Fruit fly (Drosophila melanogaster) whole organism, prepupa: ENCODE measurements around the gene knk.

ENCODE experiments used
- CG10631 ChIP-seq: fragments of 200-800 bp; sonication (Bioruptor generic); optimal IDR thresholded peaks from 2 replicates; lab custom pipeline; 2016; ENCODE audit warnings: missing biosample characterization, missing genetic modification characterization
- CG10669 ChIP-seq: fragments of 200-800 bp; sonication (Bioruptor generic); optimal IDR thresholded peaks from 3 replicates; lab custom pipeline; 2018; ENCODE audit warnings: missing biosample characterization, mild to moderate bottlenecking, missing genetic modification characterization, moderate library complexity
- CG11902 ChIP-seq: fragments of 200-800 bp; sonication (Bioruptor generic); optimal IDR thresholded peaks from 3 replicates; lab custom pipeline; 2016; ENCODE audit warnings: missing biosample characterization, missing genetic modification characterization
- CG1621 ChIP-seq: fragments of 200-800 bp; sonication (Bioruptor generic); optimal IDR thresholded peaks from 3 replicates; lab custom pipeline; 2018; ENCODE audit warnings: missing biosample characterization, mild to moderate bottlenecking, missing genetic modification characterization
- CG16779 ChIP-seq: fragments of 200-800 bp; sonication (Bioruptor generic); optimal IDR thresholded peaks from 3 replicates; lab custom pipeline; 2017; ENCODE audit warnings: missing biosample characterization, mild to moderate bottlenecking, missing genetic modification characterization
- CG3032 ChIP-seq: fragments of 200-800 bp; optimal IDR thresholded peaks from 2 replicates; lab custom pipeline; 2019; ENCODE audit warnings: missing biosample characterization, mild to moderate bottlenecking, missing genetic modification characterization, moderate library complexity
- CG31627 ChIP-seq: fragments of 200-800 bp; sonication (Bioruptor generic); optimal IDR thresholded peaks from 3 replicates; lab custom pipeline; 2016; ENCODE audit warnings: missing biosample characterization, missing genetic modification characterization
- CG32006 ChIP-seq: fragments of 200-800 bp; sonication (Bioruptor generic); optimal IDR thresholded peaks from 3 replicates; lab custom pipeline; 2017; ENCODE audit warnings: missing biosample characterization, mild to moderate bottlenecking, missing genetic modification characterization
- CG34406 ChIP-seq: fragments of 200-800 bp; sonication (Bioruptor generic); optimal IDR thresholded peaks from 3 replicates; lab custom pipeline; 2016; ENCODE audit warnings: missing biosample characterization, missing genetic modification characterization
- CG6163 ChIP-seq: fragments of 200-800 bp; sonication (Bioruptor generic); IDR thresholded peaks from 3 replicates; pipeline ENCODE4 v1.3.6; 2022; ENCODE audit warnings: missing biosample characterization, missing genetic modification characterization
- CG6792 ChIP-seq: fragments of 200-800 bp; sonication (Bioruptor generic); optimal IDR thresholded peaks from 3 replicates; lab custom pipeline; 2016; ENCODE audit warnings: missing biosample characterization, missing genetic modification characterization
- CG6808 ChIP-seq: fragments of 200-800 bp; sonication (Bioruptor generic); optimal IDR thresholded peaks from 3 replicates; lab custom pipeline; 2017; ENCODE audit warnings: missing biosample characterization, missing genetic modification characterization, mild to moderate bottlenecking, moderate library complexity, missing genetic modification reagents
- CG6854 ChIP-seq: fragments of 200-800 bp; sonication (Bioruptor generic); optimal IDR thresholded peaks from 2 replicates; lab custom pipeline; 2017; ENCODE audit warnings: missing biosample characterization, mild to moderate bottlenecking, missing genetic modification characterization
- CG7368 ChIP-seq: fragments of 200-800 bp; sonication (Bioruptor generic); optimal IDR thresholded peaks from 3 replicates; lab custom pipeline; 2016; ENCODE audit warnings: missing biosample characterization, missing genetic modification characterization
- CG8119 ChIP-seq: fragments of 200-800 bp; sonication (Bioruptor generic); IDR thresholded peaks from 3 replicates; pipeline ENCODE4 v1.3.6; 2022; ENCODE audit warnings: missing biosample characterization, missing genetic modification characterization
- CG8632 ChIP-seq: fragments of 200-800 bp; sonication (Bioruptor generic); optimal IDR thresholded peaks from 3 replicates; lab custom pipeline; 2016; ENCODE audit warnings: missing biosample characterization, missing genetic modification characterization
- Eip75B ChIP-seq: fragments of 200-800 bp; sonication (Bioruptor generic); optimal IDR thresholded peaks from 3 replicates; lab custom pipeline; 2016; ENCODE audit warnings: missing biosample characterization, missing genetic modification characterization
- Eip78C ChIP-seq: fragments of 200-800 bp; sonication (Bioruptor generic); peaks from one replicate; lab custom pipeline; 2016; ENCODE audit warnings: missing biosample characterization, missing genetic modification characterization
- Eip93F ChIP-seq: fragments of 200-800 bp; sonication (Bioruptor generic); optimal IDR thresholded peaks from 2 replicates; lab custom pipeline; 2016; ENCODE audit warnings: missing biosample characterization, mild to moderate bottlenecking, missing genetic modification characterization
- Ets21C ChIP-seq: fragments of 200-800 bp; sonication (Bioruptor generic); optimal IDR thresholded peaks from 3 replicates; lab custom pipeline; 2016; ENCODE audit warnings: missing biosample characterization, missing genetic modification characterization
- Ets96B ChIP-seq: fragments of 200-800 bp; optimal IDR thresholded peaks from 2 replicates; lab custom pipeline; 2019; ENCODE audit warnings: missing biosample characterization, mild to moderate bottlenecking, missing genetic modification characterization, moderate library complexity
- Gug ChIP-seq: fragments of 200-800 bp; sonication (Bioruptor generic); IDR thresholded peaks from 2 replicates; pipeline ENCODE4 v1.3.6; 2022; ENCODE audit warnings: missing biosample characterization, missing genetic modification characterization
- Hr38 ChIP-seq: sonication (Bioruptor generic); optimal IDR thresholded peaks from 2 replicates; lab custom pipeline; 2016; ENCODE audit warnings: missing biosample characterization, missing genetic modification characterization
- Hr39 ChIP-seq: fragments of 200-800 bp; sonication (Bioruptor generic); optimal IDR thresholded peaks from 2 replicates; lab custom pipeline; 2016; ENCODE audit warnings: missing biosample characterization, missing genetic modification characterization
- Hr4 ChIP-seq: fragments of 200-800 bp; sonication (Bioruptor generic); optimal IDR thresholded peaks from 3 replicates; lab custom pipeline; 2016; ENCODE audit warnings: missing biosample characterization, missing genetic modification characterization
- Lpt ChIP-seq: fragments of 200-800 bp; sonication (Bioruptor generic); optimal IDR thresholded peaks from 3 replicates; lab custom pipeline; 2016; ENCODE audit warnings: missing biosample characterization, missing genetic modification characterization
- Met ChIP-seq: fragments of 200-800 bp; sonication (Bioruptor generic); optimal IDR thresholded peaks from 3 replicates; lab custom pipeline; 2016; ENCODE audit warnings: missing biosample characterization, missing genetic modification characterization
- OdsH ChIP-seq: fragments of 200-800 bp; sonication (Bioruptor generic); optimal IDR thresholded peaks from 3 replicates; lab custom pipeline; 2016; ENCODE audit warnings: missing biosample characterization, missing genetic modification characterization
- Sox102F ChIP-seq: fragments of 200-800 bp; sonication (Bioruptor generic); optimal IDR thresholded peaks from 2 replicates; lab custom pipeline; 2016; ENCODE audit warnings: missing biosample characterization, mild to moderate bottlenecking, missing genetic modification characterization
- achi ChIP-seq: fragments of 200-800 bp; sonication (Bioruptor generic); optimal IDR thresholded peaks from 3 replicates; lab custom pipeline; 2016; ENCODE audit warnings: missing biosample characterization, missing genetic modification characterization
- acj6 ChIP-seq: fragments of 200-800 bp; sonication (Bioruptor generic); optimal IDR thresholded peaks from 3 replicates; lab custom pipeline; 2016; ENCODE audit warnings: missing biosample characterization, missing genetic modification characterization
- cyc ChIP-seq: fragments of 200-800 bp; sonication (Bioruptor generic); optimal IDR thresholded peaks from 3 replicates; lab custom pipeline; 2016; ENCODE audit warnings: missing biosample characterization, missing genetic modification characterization
- dac ChIP-seq: fragments of 200-800 bp; sonication (Bioruptor generic); optimal IDR thresholded peaks from 2 replicates; lab custom pipeline; 2017; ENCODE audit warnings: missing biosample characterization, mild to moderate bottlenecking, missing genetic modification characterization
- dsx ChIP-seq: fragments of 200-800 bp; optimal IDR thresholded peaks from 3 replicates; lab custom pipeline; 2019; ENCODE audit warnings: missing biosample characterization, mild to moderate bottlenecking, missing genetic modification characterization, moderate library complexity; ENCODE audit not compliant: poor library complexity, severe bottlenecking
- eg ChIP-seq: fragments of 200-800 bp; sonication (Bioruptor generic); IDR thresholded peaks from 3 replicates; pipeline ENCODE4 v1.3.6; 2022; ENCODE audit warnings: missing biosample characterization, missing genetic modification characterization
- lz ChIP-seq: fragments of 200-800 bp; sonication (Bioruptor generic); optimal IDR thresholded peaks from 3 replicates; lab custom pipeline; 2016; ENCODE audit warnings: missing biosample characterization, missing genetic modification characterization
- net ChIP-seq: fragments of 200-800 bp; sonication (Bioruptor generic); optimal IDR thresholded peaks from 3 replicates; lab custom pipeline; 2016; ENCODE audit warnings: missing biosample characterization, missing genetic modification characterization
- pdm3 ChIP-seq: fragments of 200-800 bp; sonication (Bioruptor generic); optimal IDR thresholded peaks from 3 replicates; lab custom pipeline; 2016; ENCODE audit warnings: missing biosample characterization, missing genetic modification characterization
- salr ChIP-seq, 2 experiments: fragments of 200-800 bp; sonication (Bioruptor generic); optimal IDR thresholded peaks; 3 replicates each; lab custom pipeline; 2016 to 2018; ENCODE audit warnings: missing biosample characterization in 2 of 2, missing genetic modification characterization in 2 of 2, mild to moderate bottlenecking in 1 of 2
- spab ChIP-seq: fragments of 200-800 bp; sonication (Bioruptor generic); optimal IDR thresholded peaks from 2 replicates; lab custom pipeline; 2017; ENCODE audit warnings: missing biosample characterization, mild to moderate bottlenecking, missing genetic modification characterization, missing genetic modification reagents
- ss ChIP-seq, 2 experiments: fragments of 200-800 bp; sonication (Bioruptor generic); optimal IDR thresholded peaks; 2 replicates in 1 of 2; 3 replicates in 1 of 2; lab custom pipeline; 2017 to 2018; ENCODE audit warnings: mild to moderate bottlenecking in 2 of 2, missing biosample characterization in 2 of 2, missing genetic modification characterization in 2 of 2, moderate library complexity in 1 of 2
- svp ChIP-seq: fragments of 200-800 bp; sonication (Bioruptor generic); peaks from one replicate; lab custom pipeline; 2016; ENCODE audit warnings: missing biosample characterization, missing genetic modification characterization
- vri ChIP-seq: fragments of 200-800 bp; sonication (Bioruptor generic); optimal IDR thresholded peaks from 3 replicates; lab custom pipeline; 2016; ENCODE audit warnings: missing biosample characterization, mild to moderate bottlenecking, missing genetic modification characterization

The knk gene

dm6 chr3R:10081469-10082111, 43.9 kb downstream of the knk start (continued):
- TF ChIP-seq cyc (GFP tag; lab: Kevin White, UChicago), result peak; percentile 33
- no peak for TF ChIP-seq Lpt (GFP tag; lab: Kevin White, UChicago)
- TF ChIP-seq spab (GFP tag; lab: Kevin White, UChicago), result no peak

DNA sequence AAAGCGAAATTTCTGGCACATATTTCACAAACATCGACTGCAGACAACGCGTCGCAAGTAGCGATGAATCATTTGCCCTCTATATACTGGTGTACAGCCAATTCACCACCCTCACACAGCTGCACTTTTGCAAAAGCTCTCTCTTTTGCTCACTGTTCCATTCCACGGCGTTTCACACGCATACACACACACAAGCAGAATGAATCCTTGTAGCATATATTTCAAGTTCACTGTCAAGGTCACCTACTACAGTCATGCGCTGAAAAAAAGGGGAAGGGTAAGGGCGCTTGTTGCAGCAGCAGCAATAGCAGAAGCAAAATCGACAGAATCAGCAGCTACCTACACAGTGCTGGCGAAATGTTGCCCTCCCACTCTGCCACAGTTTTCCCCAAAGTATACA, 44.8 kb downstream of the knk start:
- TF ChIP-seq salr (GFP tag; optimal IDR thresholded peaks at IDR 0.05; lab: Kevin White, UChicago) (peak in 1 of 2 experiments; percentile 17), OdsH (GFP tag; lab: Kevin White, UChicago) (no peak), Eip75B (GFP tag; lab: Kevin White, UChicago) (peak; percentile 23), ss (GFP tag; optimal IDR thresholded peaks at IDR 0.05; lab: Kevin White, UChicago) (peak in 1 of 2 experiments; percentile 14), CG6163 (0 out of 3 replicates have a peak, but pooled peaks have one; percentile 11), CG6854 (GFP tag; lab: Kevin White, UChicago) (peak; percentile 6), pdm3 (no peak), CG34406 (no peak), Met (no peak), CG16779 (tag; lab: Kevin White, UChicago) (no peak), Hr38 (GFP tag; lab: Kevin White, UChicago) (no peak), CG3032 (peak; percentile 6), CG11902 (GFP tag; lab: Kevin White, UChicago) (no peak), Lpt (GFP tag; lab: Kevin White, UChicago) (no peak), vri (GFP tag; lab: Kevin White, UChicago) (peak; percentile 25), CG32006 (no peak), CG6808 (GFP tag; lab: Kevin White, UChicago) (no peak), CG10669 (GFP tag; lab: Kevin White, UChicago) (no peak), cyc (GFP tag; lab: Kevin White, UChicago) (no peak), Eip78C (no peak), net (GFP tag; lab: Kevin White, UChicago) (no peak), CG1621 (tag; lab: Kevin White, UChicago) (no peak), Eip93F (GFP tag; lab: Kevin White, UChicago) (no peak), CG6792 (GFP tag; lab: Kevin White, UChicago) (no peak), Hr39 (peak; percentile 29), Hr4 (GFP tag; lab: Kevin White, UChicago) (no peak)
- TF ChIP-seq, all 60 proteins: peak for 8

- TF ChIP-seq Gug (GFP tag; lab: Robert Waterston, UW) (peak; percentile 78), Sox102F (GFP tag; lab: Kevin White, UChicago) (peak; percentile 26), svp (GFP tag; lab: Kevin White, UChicago) (peak; percentile 23), CG10631 (GFP tag; lab: Kevin White, UChicago) (peak; percentile 73), dsx (GFP tag; lab: Kevin White, UChicago) (peak; percentile 1), CG31627 (peak; percentile 68), CG6792 (GFP tag; lab: Kevin White, UChicago) (peak; percentile 32), CG32006 (peak; percentile 81), CG8119 (GFP tag; lab: Robert Waterston, UW) (peak; percentile 80), Eip75B (GFP tag; lab: Kevin White, UChicago) (peak; percentile 65), CG8632 (GFP tag; lab: Kevin White, UChicago) (peak; percentile 39), acj6 (GFP tag; lab: Kevin White, UChicago) (peak; percentile 71), achi (peak; percentile 72), vri (GFP tag; lab: Kevin White, UChicago) (peak; percentile 50), Ets96B (tag; lab: Kevin White, UChicago) (peak; percentile 74), Hr38 (GFP tag; lab: Kevin White, UChicago) (peak; percentile 8), CG7368 (GFP tag; lab: Kevin White, UChicago) (peak; percentile 52), CG6854 (GFP tag; lab: Kevin White, UChicago) (no peak), CG10669 (GFP tag; lab: Kevin White, UChicago) (peak; percentile 68), CG3032 (peak; percentile 72), eg (GFP tag; lab: Robert Waterston, UW) (peak; percentile 90), ss (GFP tag; optimal IDR thresholded peaks at IDR 0.05; lab: Kevin White, UChicago) (peak in 1 of 2 experiments; percentile 17), Eip78C (peak; percentile 92), lz (GFP tag; lab: Kevin White, UChicago) (peak; percentile 42), dac (GFP tag; lab: Kevin White, UChicago) (peak; percentile 13), Ets21C (GFP tag; lab: Kevin White, UChicago) (peak; percentile 43), net (GFP tag; lab: Kevin White, UChicago) (peak; percentile 79), CG34406 (peak; percentile 43), pdm3 (peak; percentile 74), Hr39 (peak; percentile 54), Hr4 (GFP tag; lab: Kevin White, UChicago) (peak; percentile 84)
Measured at dm6 chr3R:10079267-10079987, 46.0 kb downstream of the knk start.
